Worm (Caenorhabditis elegans) whole organism, L1 larva: ENCODE measurements around the gene dohh-1.

Source experiments
- C04F5.9 ChIP-seq: sonication (generic microtip); optimal IDR thresholded peaks from 2 replicates; lab custom pipeline; 2016; ENCODE audit warnings: missing genetic modification characterization, missing compliant biosample characterization
- C16A3.4 ChIP-seq: fragments of 150-350 bp; optimal IDR thresholded peaks from 2 replicates; lab custom pipeline; 2014; ENCODE audit warnings: missing biosample characterization, missing genetic modification characterization
- C34B4.2 ChIP-seq: sonication (generic microtip); optimal IDR thresholded peaks from 2 replicates; lab custom pipeline; 2017; ENCODE audit warnings: mild to moderate bottlenecking, missing genetic modification characterization, missing compliant biosample characterization
- F16B12.6 ChIP-seq: fragments of 150-350 bp; optimal IDR thresholded peaks from 2 replicates; lab custom pipeline; 2014; ENCODE audit warnings: missing biosample characterization, missing genetic modification characterization
- aha-1 ChIP-seq: fragments of 150-350 bp; optimal IDR thresholded peaks from 2 replicates; lab custom pipeline; 2014; ENCODE audit warnings: missing biosample characterization, missing genetic modification characterization
- alr-1 ChIP-seq: fragments of 200-800 bp; sonication (Bioruptor generic); optimal IDR thresholded peaks from 2 replicates; lab custom pipeline; 2018; ENCODE audit warnings: borderline replicate concordance, mild to moderate bottlenecking, missing genetic modification characterization, missing compliant biosample characterization
- ama-1 ChIP-seq: fragments of 150-350 bp; optimal IDR thresholded peaks from 2 replicates; lab custom pipeline; 2014
- blmp-1 ChIP-seq: fragments of 150-350 bp; optimal IDR thresholded peaks from 2 replicates; lab custom pipeline; 2014; ENCODE audit warnings: missing biosample characterization, missing genetic modification characterization
- ceh-8 ChIP-seq: fragments of 200-800 bp; sonication (Bioruptor generic); optimal IDR thresholded peaks from 2 replicates; lab custom pipeline; 2018; ENCODE audit warnings: mild to moderate bottlenecking, missing genetic modification characterization, moderate library complexity, missing compliant biosample characterization
- ceh-88 ChIP-seq: fragments of 200-800 bp; sonication (Bioruptor generic); IDR thresholded peaks from 2 replicates; pipeline ENCODE4 v1.3.6; 2022; ENCODE audit warnings: missing genetic modification characterization, missing compliant biosample characterization
- ceh-90 ChIP-seq: sonication (generic microtip); optimal IDR thresholded peaks from 2 replicates; lab custom pipeline; 2016; ENCODE audit warnings: missing genetic modification characterization, missing compliant biosample characterization
- ces-1 ChIP-seq: fragments of 150-350 bp; optimal IDR thresholded peaks from 2 replicates; lab custom pipeline; 2014; ENCODE audit warnings: missing biosample characterization, missing genetic modification reagents, missing genetic modification characterization
- dpl-1 ChIP-seq, 3 experiments: fragments of 150-350 bp in 2 of 3; sonication (generic microtip) in 1 of 3; optimal IDR thresholded peaks; 2 replicates each; lab custom pipeline; 2014 to 2017; ENCODE audit warnings: missing biosample characterization in 3 of 3, missing genetic modification characterization in 3 of 3, missing genetic modification reagents in 3 of 3
- dsc-1 ChIP-seq: sonication (generic microtip); optimal IDR thresholded peaks from 2 replicates; lab custom pipeline; 2016; ENCODE audit warnings: mild to moderate bottlenecking, missing genetic modification characterization, missing compliant biosample characterization
- efl-3 ChIP-seq: fragments of 200-800 bp; sonication (Bioruptor generic); optimal IDR thresholded peaks from 2 replicates; lab custom pipeline; 2018; ENCODE audit warnings: mild to moderate bottlenecking, missing genetic modification characterization, missing compliant biosample characterization
- ets-5 ChIP-seq: fragments of 200-800 bp; sonication (Bioruptor generic); IDR thresholded peaks from 2 replicates; pipeline ENCODE4 v1.3.6; 2022; ENCODE audit warnings: missing genetic modification characterization, missing compliant biosample characterization
- fkh-10 ChIP-seq: sonication (generic microtip); optimal IDR thresholded peaks from 2 replicates; lab custom pipeline; 2017; ENCODE audit warnings: missing biosample characterization, missing genetic modification reagents, missing genetic modification characterization
- fkh-4 ChIP-seq: sonication (generic microtip); optimal IDR thresholded peaks from 2 replicates; lab custom pipeline; 2016; ENCODE audit warnings: missing compliant biosample characterization, missing genetic modification characterization, borderline replicate concordance
- hlh-17 ChIP-seq: fragments of 200-800 bp; sonication (Bioruptor generic); optimal IDR thresholded peaks from 2 replicates; lab custom pipeline; 2018; ENCODE audit warnings: missing genetic modification characterization, mild to moderate bottlenecking, missing compliant biosample characterization, moderate library complexity, borderline replicate concordance
- hlh-4 ChIP-seq: sonication (generic microtip); optimal IDR thresholded peaks from 2 replicates; lab custom pipeline; 2016; ENCODE audit warnings: mild to moderate bottlenecking, missing genetic modification characterization, missing compliant biosample characterization
- hpl-2 ChIP-seq: fragments of 150-350 bp; optimal IDR thresholded peaks from 2 replicates; lab custom pipeline; 2014; ENCODE audit warnings: missing biosample characterization, missing genetic modification reagents, missing genetic modification characterization
- irx-1 ChIP-seq: sonication (generic microtip); optimal IDR thresholded peaks from 2 replicates; lab custom pipeline; 2016; ENCODE audit warnings: missing genetic modification characterization, missing compliant biosample characterization
- isw-1 ChIP-seq: fragments of 200-800 bp; sonication (Bioruptor generic); IDR thresholded peaks from 2 replicates; pipeline ENCODE4 v1.3.6; 2022; ENCODE audit warnings: missing genetic modification characterization, missing compliant biosample characterization
- jun-1 ChIP-seq: fragments of 150-350 bp; optimal IDR thresholded peaks from 2 replicates; lab custom pipeline; 2014; ENCODE audit warnings: missing biosample characterization, missing genetic modification reagents, missing genetic modification characterization
- lin-13 ChIP-seq: fragments of 150-350 bp; optimal IDR thresholded peaks from 2 replicates; lab custom pipeline; 2014; ENCODE audit warnings: missing biosample characterization, missing genetic modification reagents, missing genetic modification characterization
- lin-14 ChIP-seq: fragments of 200-800 bp; sonication (Bioruptor generic); optimal IDR thresholded peaks from 2 replicates; lab custom pipeline; 2018; ENCODE audit warnings: mild to moderate bottlenecking, missing genetic modification characterization, moderate library complexity, missing compliant biosample characterization
- lin-15B ChIP-seq: fragments of 150-350 bp; sonication (generic microtip); optimal IDR thresholded peaks from 3 replicates; lab custom pipeline; 2014; ENCODE audit warnings: missing biosample characterization, missing genetic modification characterization
- lin-35 ChIP-seq, 2 experiments: fragments of 150-350 bp; optimal IDR thresholded peaks; 2 replicates each; lab custom pipeline; 2014; ENCODE audit warnings: missing biosample characterization in 2 of 2, missing genetic modification characterization in 2 of 2, missing genetic modification reagents in 2 of 2
- lin-39 ChIP-seq: fragments of 150-350 bp; optimal IDR thresholded peaks from 2 replicates; lab custom pipeline; 2014; ENCODE audit warnings: missing biosample characterization, missing genetic modification reagents, missing genetic modification characterization
- lir-3 ChIP-seq: sonication (generic microtip); optimal IDR thresholded peaks from 2 replicates; lab custom pipeline; 2016; ENCODE audit warnings: mild to moderate bottlenecking, missing genetic modification characterization, moderate library complexity, missing compliant biosample characterization; ENCODE audit not compliant: poor library complexity
- mdl-1 ChIP-seq, 2 experiments: fragments of 150-350 bp; optimal IDR thresholded peaks; 2 replicates each; lab custom pipeline; 2014 to 2017; ENCODE audit warnings: missing biosample characterization in 2 of 2, missing genetic modification characterization in 2 of 2, inconsistent platforms in 1 of 2
- mef-2 ChIP-seq: fragments of 150-350 bp; optimal IDR thresholded peaks from 2 replicates; lab custom pipeline; 2014; ENCODE audit warnings: missing biosample characterization, missing genetic modification characterization
- nhr-11 ChIP-seq: fragments of 150-350 bp; optimal IDR thresholded peaks from 2 replicates; lab custom pipeline; 2014; ENCODE audit warnings: missing biosample characterization, missing genetic modification characterization
- nhr-12 ChIP-seq: sonication (generic microtip); optimal IDR thresholded peaks from 2 replicates; lab custom pipeline; 2017; ENCODE audit warnings: missing biosample characterization, missing genetic modification characterization
- nhr-237 ChIP-seq: fragments of 150-350 bp; optimal IDR thresholded peaks from 2 replicates; lab custom pipeline; 2014; ENCODE audit warnings: missing biosample characterization, missing genetic modification characterization
- nhr-28 ChIP-seq: fragments of 150-350 bp; optimal IDR thresholded peaks from 2 replicates; lab custom pipeline; 2014; ENCODE audit warnings: missing biosample characterization, missing genetic modification characterization
- nhr-47 ChIP-seq: sonication (generic microtip); optimal IDR thresholded peaks from 2 replicates; lab custom pipeline; 2016; ENCODE audit warnings: mild to moderate bottlenecking, missing genetic modification characterization, moderate library complexity, missing compliant biosample characterization
- nhr-76 ChIP-seq: sonication (generic microtip); optimal IDR thresholded peaks from 2 replicates; lab custom pipeline; 2017; ENCODE audit warnings: missing biosample characterization, missing genetic modification characterization
- nhr-77 ChIP-seq: fragments of 150-350 bp; optimal IDR thresholded peaks from 2 replicates; lab custom pipeline; 2014; ENCODE audit warnings: missing biosample characterization, missing genetic modification characterization
- nhr-84 ChIP-seq: sonication (generic microtip); optimal IDR thresholded peaks from 2 replicates; lab custom pipeline; 2017; ENCODE audit warnings: missing biosample characterization, missing genetic modification characterization
- nhr-85 ChIP-seq: sonication (generic microtip); peaks from one replicate; lab custom pipeline; 2016; ENCODE audit warnings: missing genetic modification characterization, inconsistent platforms, missing compliant biosample characterization
- nhr-90 ChIP-seq: sonication (generic microtip); optimal IDR thresholded peaks from 2 replicates; lab custom pipeline; 2016; ENCODE audit warnings: mild to moderate bottlenecking, missing genetic modification characterization, missing compliant biosample characterization; ENCODE audit not compliant: poor library complexity
- skn-1 ChIP-seq: fragments of 150-350 bp; optimal IDR thresholded peaks from 2 replicates; lab custom pipeline; 2014; ENCODE audit warnings: missing biosample characterization, missing genetic modification characterization
- snu-23 ChIP-seq: sonication (generic microtip); optimal IDR thresholded peaks from 2 replicates; lab custom pipeline; 2016; ENCODE audit warnings: missing genetic modification characterization, missing compliant biosample characterization
- tlp-1 ChIP-seq: fragments of 150-350 bp; optimal IDR thresholded peaks from 2 replicates; lab custom pipeline; 2014; ENCODE audit warnings: missing biosample characterization, missing genetic modification characterization
- unc-130 ChIP-seq: fragments of 150-350 bp; optimal IDR thresholded peaks from 2 replicates; lab custom pipeline; 2017; ENCODE audit warnings: missing biosample characterization, missing genetic modification characterization, inconsistent platforms
- unc-30 ChIP-seq: sonication (generic microtip); optimal IDR thresholded peaks from 2 replicates; lab custom pipeline; 2017; ENCODE audit warnings: missing biosample characterization, missing genetic modification characterization
- unc-62 ChIP-seq: fragments of 150-350 bp; optimal IDR thresholded peaks from 2 replicates; lab custom pipeline; 2014; ENCODE audit warnings: missing biosample characterization, missing genetic modification reagents, missing genetic modification characterization
- unc-86 ChIP-seq: sonication (generic microtip); optimal IDR thresholded peaks from 2 replicates; lab custom pipeline; 2016; ENCODE audit warnings: missing genetic modification characterization, missing compliant biosample characterization
- unc-98 ChIP-seq: fragments of 200-800 bp; sonication (Bioruptor generic); IDR thresholded peaks from 2 replicates; pipeline ENCODE4 v1.3.6; 2022; ENCODE audit warnings: missing genetic modification characterization, missing compliant biosample characterization
- xbp-1 ChIP-seq: sonication (generic microtip); optimal IDR thresholded peaks from 2 replicates; lab custom pipeline; 2016; ENCODE audit warnings: missing genetic modification characterization, missing compliant biosample characterization
- zag-1 ChIP-seq: fragments of 150-350 bp; optimal IDR thresholded peaks from 2 replicates; lab custom pipeline; 2014; ENCODE audit warnings: missing biosample characterization, missing genetic modification characterization
- ztf-11 ChIP-seq, 2 experiments: sonication (generic microtip); optimal IDR thresholded peaks; 2 replicates each; lab custom pipeline; 2016 to 2017; ENCODE audit warnings: missing genetic modification characterization in 2 of 2, missing biosample characterization in 1 of 2, missing compliant biosample characterization in 1 of 2
- ztf-4 ChIP-seq: fragments of 150-350 bp; optimal IDR thresholded peaks from 2 replicates; lab custom pipeline; 2014; ENCODE audit warnings: missing biosample characterization, missing genetic modification characterization

Gene dohh-1

DNA sequence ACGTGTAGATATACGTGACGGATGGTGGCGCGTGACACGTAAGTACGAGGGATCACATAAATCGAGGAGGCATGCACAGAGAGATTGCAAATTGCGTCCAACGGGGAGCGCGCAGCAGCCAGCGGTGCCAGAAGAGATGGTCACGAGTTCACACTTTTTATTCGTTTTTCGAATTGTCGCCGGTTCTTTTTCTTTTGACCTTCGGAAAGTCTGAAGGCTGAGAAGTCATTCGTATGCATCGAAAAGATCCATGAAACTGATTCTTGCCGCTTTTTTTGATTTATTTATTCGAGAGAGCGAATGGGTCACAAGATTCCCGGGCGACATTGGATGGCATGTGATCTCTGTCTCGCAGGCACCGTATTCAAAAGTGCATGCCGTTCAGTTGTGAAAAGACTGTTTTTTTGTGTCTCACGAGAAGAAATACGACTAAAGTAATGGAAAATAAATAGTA, 20.8 kb upstream of the dohh-1 start (continued):
- TF ChIP-seq skn-1 (tag; lab: Kevin White, UChicago) (peak; percentile 45), lin-14 (GFP tag; lab: Kevin White, UChicago) (peak; percentile 97), dpl-1 (GFP tag; optimal IDR thresholded peaks at IDR 0.05; lab: Kevin White, UChicago) (peak; percentile 47 to 65 (median 58)), nhr-84 (no peak), ceh-90 (tag; lab: Kevin White, UChicago) (no peak), lin-35 (GFP tag; optimal IDR thresholded peaks at IDR 0.05; lab: Kevin White, UChicago) (peak; percentile 66 to 78), unc-86 (tag; lab: Kevin White, UChicago) (peak; percentile 78), F16B12.6 (no peak), dsc-1 (peak; percentile 70), irx-1 (peak; percentile 78), lin-13 (peak; percentile 62), mdl-1 (tag; optimal IDR thresholded peaks at IDR 0.05; lab: Kevin White, UChicago) (peak in 1 of 2 experiments; percentile 97), ets-5 (no peak), lin-39 (peak; percentile 64), fkh-4 (no peak), nhr-90 (tag; lab: Kevin White, UChicago) (peak; percentile 79), ceh-88 (GFP tag; lab: Robert Waterston, UW) (peak; percentile 80), snu-23 (GFP tag; lab: Kevin White, UChicago) (peak; percentile 93), ztf-4 (peak; percentile 76), zag-1 (no peak), blmp-1 (peak; percentile 77), C04F5.9 (peak; percentile 22), alr-1 (no peak), C34B4.2 (tag; lab: Kevin White, UChicago) (no peak), unc-130 (peak; percentile 31), nhr-28 (tag; lab: Kevin White, UChicago) (no peak), nhr-11 (tag; lab: Kevin White, UChicago) (peak; percentile 61), nhr-85 (peak; percentile 97), isw-1 (peak; percentile 58), tlp-1 (no peak), efl-3 (GFP tag; lab: Kevin White, UChicago) (peak; percentile 69), jun-1 (tag; lab: Kevin White, UChicago) (peak; percentile 43)

DNA sequence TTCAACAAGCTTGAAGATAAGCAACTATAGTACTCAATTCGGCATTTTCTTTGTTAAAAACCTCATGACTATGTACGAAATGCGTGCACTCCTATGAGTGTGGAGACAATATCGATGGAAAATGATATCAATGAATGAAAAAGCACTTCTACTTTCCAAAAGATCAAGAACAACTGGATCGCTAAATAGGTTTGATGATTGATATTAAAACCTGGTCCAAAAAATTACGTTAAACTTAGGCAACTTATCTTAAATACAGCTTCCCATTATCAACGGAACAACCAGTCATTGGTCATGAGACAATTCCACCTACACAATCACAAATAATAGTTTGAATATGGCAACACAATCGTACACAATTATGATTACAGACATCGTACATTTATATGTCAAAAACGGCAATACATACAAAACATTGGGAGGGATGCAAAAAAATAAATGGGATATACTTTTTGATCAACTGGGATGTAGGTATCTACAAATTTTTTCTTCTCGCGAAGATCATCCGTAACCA, 20.0 kb upstream of the dohh-1 start:
- no peak for TF ChIP-seq xbp-1 (tag; lab: Kevin White, UChicago)
- TF ChIP-seq mef-2 (tag; lab: Kevin White, UChicago): no peak
- no peak for TF ChIP-seq fkh-4
- TF ChIP-seq unc-62 (GFP tag; lab: Kevin White, UChicago): no peak
- TF ChIP-seq nhr-11 (tag; lab: Kevin White, UChicago): no peak
- peak; percentile 27 for TF ChIP-seq lir-3 (tag; lab: Kevin White, UChicago)
- no peak for TF ChIP-seq nhr-77 (tag; lab: Kevin White, UChicago)
- TF ChIP-seq irx-1: no peak
- TF ChIP-seq nhr-237 (tag; lab: Kevin White, UChicago): no peak
- TF ChIP-seq C16A3.4 (tag; lab: Kevin White, UChicago): no peak
- no peak for TF ChIP-seq dsc-1
- TF ChIP-seq hlh-17: no peak
- no peak for TF ChIP-seq jun-1 (tag; lab: Kevin White, UChicago)
- TF ChIP-seq unc-30 (tag; lab: Kevin White, UChicago): no peak
- TF ChIP-seq unc-98 (GFP tag; lab: Robert Waterston, UW): no peak
- TF ChIP-seq nhr-12 (tag; lab: Kevin White, UChicago): no peak
- TF ChIP-seq efl-3 (GFP tag; lab: Kevin White, UChicago): no peak
- no peak for TF ChIP-seq skn-1 (tag; lab: Kevin White, UChicago)
- no peak for TF ChIP-seq ztf-4
- TF ChIP-seq nhr-47 (tag; lab: Kevin White, UChicago): peak; percentile 3
- TF ChIP-seq ces-1: no peak
- no peak for TF ChIP-seq ceh-8
- no peak for TF ChIP-seq hpl-2 (GFP tag; lab: Kevin White, UChicago)
- TF ChIP-seq hlh-4 (tag; lab: Kevin White, UChicago): no peak
- TF ChIP-seq lin-15B (tag; lab: Kevin White, UChicago): no peak
- TF ChIP-seq aha-1 (tag; lab: Kevin White, UChicago): no peak
- TF ChIP-seq ama-1: peak; percentile 3
- TF ChIP-seq fkh-10: no peak
- no peak for TF ChIP-seq nhr-76 (tag; lab: Kevin White, UChicago)
- TF ChIP-seq ztf-11 (tag; optimal IDR thresholded peaks at IDR 0.05; lab: Kevin White, UChicago): no peak
- no peak for TF ChIP-seq mdl-1 (tag; optimal IDR thresholded peaks at IDR 0.05; lab: Kevin White, UChicago)
